Worm (Caenorhabditis elegans): Measurements from ENCODE around the gene mdt-20.
"Not testable (repeated sequence)": the region's sequence is repeated elsewhere in the genome, so short reads cannot be mapped to it uniquely, and the experiment has no call there.

- TF ChIP-seq ama-1 (optimal IDR thresholded peaks at IDR 0.05); zag-1 (tag; optimal IDR thresholded peaks at IDR 0.05); unc-39 (tag; optimal IDR thresholded peaks at IDR 0.05); egl-27 (tag; optimal IDR thresholded peaks at IDR 0.05); skn-1 (tag; optimal IDR thresholded peaks at IDR 0.05); nhr-237 (tag; optimal IDR thresholded peaks at IDR 0.05); pha-4 (tag; optimal IDR thresholded peaks at IDR 0.05); ZK546.5 (tag; optimal IDR thresholded peaks at IDR 0.05); nhr-12 (tag; optimal IDR thresholded peaks at IDR 0.05); mdl-1 (tag; optimal IDR thresholded peaks at IDR 0.05): not testable (repeated sequence)
Measured at ce11 chrIV:1187502-1187901, at the start of gene mdt-20.

Data from whole organism, L3 larva.